Fruit fly (Drosophila melanogaster): ENCODE data around the gene CG6168.

dm6 chr3L:11314900-11315575, 6.5 kb downstream of the CG6168 start:
- no peak for TF ChIP-seq Dll (optimal IDR thresholded peaks at IDR 0.05)
- TF ChIP-seq CG8478 (optimal IDR thresholded peaks at IDR 0.05) = no peak

Measured in whole organism.